Fruit fly (Drosophila melanogaster): ENCODE measurements around the gene pira.
A peak's percentile ranks its signal among the peaks of the same experiment; 100 is the strongest.

pira gene

dm6 chrX:12754348-12754733 lies 9.1 kb downstream of the pira start (continued):
- TF ChIP-seq zfh1 (GFP tag; IDR thresholded peaks at IDR 0.05) (peak; percentile 93), ewg (GFP tag; optimal IDR thresholded peaks at IDR 0.05) (peak; percentile 76), chm (GFP tag; IDR thresholded peaks at IDR 0.05) (peak; percentile 95), CG4404 (GFP tag; IDR thresholded peaks at IDR 0.05) (peak; percentile 91), CG10147 (GFP tag; optimal IDR thresholded peaks at IDR 0.05) (peak; percentile 92), CG6813 (GFP tag; optimal IDR thresholded peaks at IDR 0.05) (peak; percentile 84), psq (GFP tag; optimal IDR thresholded peaks at IDR 0.05) (no peak), amos (GFP tag; IDR thresholded peaks at IDR 0.05; ENCODE audit: partially characterized antibody) (no peak), CG1832 (GFP tag; optimal IDR thresholded peaks at IDR 0.05) (no peak), nau (GFP tag; optimal IDR thresholded peaks at IDR 0.05) (peak; percentile 59), nerfin-1 (tag; optimal IDR thresholded peaks at IDR 0.05) (peak; percentile 63), CG9437 (GFP tag; optimal IDR thresholded peaks at IDR 0.05) (peak; percentile 61), onecut (GFP tag; IDR thresholded peaks at IDR 0.05) (peak; percentile 72), Doc2 (GFP tag; IDR thresholded peaks at IDR 0.05) (peak; percentile 88), Fer2 (tag; optimal IDR thresholded peaks at IDR 0.05) (peak; percentile 86), CG11695 (GFP tag; IDR thresholded peaks at IDR 0.05) (peak; percentile 94), CG11398 (GFP tag; optimal IDR thresholded peaks at IDR 0.05) (peak; percentile 59), crc (GFP tag; optimal IDR thresholded peaks at IDR 0.05) (peak; percentile 54), CG10209 (GFP tag; optimal IDR thresholded peaks at IDR 0.05) (peak; percentile 91), CG7839 (tag; optimal IDR thresholded peaks at IDR 0.05) (peak; percentile 95), NK7.1 (GFP tag; optimal IDR thresholded peaks at IDR 0.05) (peak; percentile 66), CG13424 (tag; optimal IDR thresholded peaks at IDR 0.05) (peak; percentile 88), E2f2 (GFP tag; IDR thresholded peaks at IDR 0.05) (peak; percentile 75), CG14014 (GFP tag; IDR thresholded peaks at IDR 0.05) (peak; percentile 96), bab2 (GFP tag; optimal IDR thresholded peaks at IDR 0.05) (peak; percentile 88), Dbx (GFP tag; IDR thresholded peaks at IDR 0.05) (peak; percentile 97), cwo (GFP tag; optimal IDR thresholded peaks at IDR 0.05) (peak; percentile 83), Sry-δ (GFP tag; optimal IDR thresholded peaks at IDR 0.05) (peak; percentile 36), CG2129 (GFP tag; IDR thresholded peaks at IDR 0.05; ENCODE audit: partially characterized antibody) (no peak), sisA (GFP tag; IDR thresholded peaks at IDR 0.05) (peak; percentile 95), Hr3 (GFP tag; optimal IDR thresholded peaks at IDR 0.05) (peak; percentile 88), Myb (GFP tag; optimal IDR thresholded peaks at IDR 0.05) (peak; percentile 70), CG7372 (GFP tag; IDR thresholded peaks at IDR 0.05) (peak; percentile 96), CG11560 (tag; IDR thresholded peaks at IDR 0.05) (peak; percentile 88), tll (GFP tag; optimal IDR thresholded peaks at IDR 0.05) (no peak), Lhr (GFP tag; optimal IDR thresholded peaks at IDR 0.05) (peak; percentile 44), Optix (GFP tag; IDR thresholded peaks at IDR 0.05) (peak; percentile 92), gro (GFP tag; optimal IDR thresholded peaks at IDR 0.05) (peak; percentile 86), Spps (tag; optimal IDR thresholded peaks at IDR 0.05) (peak; percentile 58), CG31224 (GFP tag; IDR thresholded peaks at IDR 0.05) (peak; percentile 92), CG12104 (GFP tag; optimal IDR thresholded peaks at IDR 0.05) (peak; percentile 78), fru (optimal IDR thresholded peaks at IDR 0.05) (no peak), Chrac-16 (GFP tag; optimal IDR thresholded peaks at IDR 0.05) (peak; percentile 89), CG15601 (tag; optimal IDR thresholded peaks at IDR 0.05) (peak; percentile 75), Mrtf (GFP tag; IDR thresholded peaks at IDR 0.05) (peak; percentile 96), CG6791 (GFP tag; IDR thresholded peaks at IDR 0.05; ENCODE audit: partially characterized antibody) (no peak), dati (GFP tag; IDR thresholded peaks at IDR 0.05) (peak; percentile 81), ttk (GFP tag; IDR thresholded peaks at IDR 0.05) (peak; percentile 93), CG18599 (GFP tag; optimal IDR thresholded peaks at IDR 0.05) (peak; percentile 97), Gsc (GFP tag; IDR thresholded peaks at IDR 0.05) (no peak; the same call in 1 of the 2 replicates), chinmo (GFP tag; IDR thresholded peaks at IDR 0.05; ENCODE audit: partially characterized antibody) (no peak)

All from whole organism, embryonic.